Worm (Caenorhabditis elegans): ENCODE data around the gene C31H2.3.

ce11 chrX:5199245-5199644 is 45.1 kb upstream of the C31H2.3 start:
- no peak for TF ChIP-seq mep-1 (tag; optimal IDR thresholded peaks at IDR 0.05)
- no peak for TF ChIP-seq lin-13 (tag; optimal IDR thresholded peaks at IDR 0.05)
- no peak for TF ChIP-seq unc-62 (GFP tag; optimal IDR thresholded peaks at IDR 0.05)
- no peak for TF ChIP-seq elt-1 (tag; optimal IDR thresholded peaks at IDR 0.05; ENCODE audit: borderline replicate concordance, insufficient read depth)
- TF ChIP-seq nhr-237 (tag; optimal IDR thresholded peaks at IDR 0.05), result no peak
